Worm (Caenorhabditis elegans) whole organism, young adult: ENCODE data around the gene Y25C1A.6.

Experiments used
- B0336.3 ChIP-seq: fragments of 200-800 bp; sonication (Bioruptor generic); IDR thresholded peaks from 2 replicates; pipeline ENCODE4 v1.3.6; 2022; ENCODE audit warnings: missing genetic modification characterization, missing compliant biosample characterization
- C17E4.6 ChIP-seq: fragments of 200-800 bp; sonication (Bioruptor generic); IDR thresholded peaks from 2 replicates; pipeline ENCODE4 v1.3.6; 2022; ENCODE audit warnings: missing genetic modification reagents, missing genetic modification characterization, missing compliant biosample characterization
- F37B4.10 ChIP-seq: fragments of 200-800 bp; sonication (Bioruptor generic); IDR thresholded peaks from 2 replicates; pipeline ENCODE4 v1.3.6; 2022; ENCODE audit warnings: missing genetic modification characterization, missing compliant biosample characterization
- F57C9.4 ChIP-seq: sonication (generic microtip); optimal IDR thresholded peaks from 2 replicates; lab custom pipeline; 2017; ENCODE audit warnings: mild to moderate bottlenecking, missing genetic modification characterization, missing compliant biosample characterization
- K11D2.4 ChIP-seq: fragments of 200-800 bp; sonication (Bioruptor generic); IDR thresholded peaks from 2 replicates; pipeline ENCODE4 v1.3.6; 2022; ENCODE audit warnings: missing genetic modification reagents, missing genetic modification characterization, missing compliant biosample characterization
- T26A5.8 ChIP-seq: sonication (generic microtip); optimal IDR thresholded peaks from 2 replicates; lab custom pipeline; 2016; ENCODE audit warnings: missing genetic modification characterization, missing compliant biosample characterization
- Y67H2A.10 ChIP-seq: fragments of 200-800 bp; sonication (Bioruptor generic); conservative IDR thresholded peaks from 2 replicates; pipeline ENCODE4 v1.3.6; 2022; ENCODE audit warnings: missing genetic modification reagents, missing genetic modification characterization, missing compliant biosample characterization
- Y95B8A.8 ChIP-seq: fragments of 200-800 bp; sonication (Bioruptor generic); IDR thresholded peaks from 2 replicates; pipeline ENCODE4 v1.3.6; 2022; ENCODE audit warnings: missing genetic modification reagents, missing genetic modification characterization, missing compliant biosample characterization
- ZK185.1 ChIP-seq: sonication (generic microtip); optimal IDR thresholded peaks from 2 replicates; lab custom pipeline; 2016; ENCODE audit warnings: mild to moderate bottlenecking, missing genetic modification characterization, missing compliant biosample characterization; ENCODE audit not compliant: poor library complexity, severe bottlenecking
- akir-1 ChIP-seq: fragments of 200-800 bp; sonication (Bioruptor generic); optimal IDR thresholded peaks from 2 replicates; lab custom pipeline; 2018; ENCODE audit warnings: mild to moderate bottlenecking, missing genetic modification characterization, moderate library complexity, missing compliant biosample characterization
- ama-1 ChIP-seq, 3 experiments: fragments of 150-350 bp in 1 of 3; sonication (generic microtip) in 2 of 3; optimal IDR thresholded peaks; 2 replicates each; lab custom pipeline; 2014 to 2018; ENCODE audit warnings: missing biosample characterization in 2 of 3, missing genetic modification characterization in 2 of 3, missing genetic modification reagents in 2 of 3
- aptf-2 ChIP-seq: fragments of 200-800 bp; sonication (Bioruptor generic); conservative IDR thresholded peaks from 2 replicates; pipeline ENCODE4 v1.3.6; 2022; ENCODE audit warnings: missing genetic modification reagents, missing genetic modification characterization, missing compliant biosample characterization
- aptf-3 ChIP-seq: fragments of 200-800 bp; sonication (Bioruptor generic); IDR thresholded peaks from 2 replicates; pipeline ENCODE4 v1.3.6; 2022; ENCODE audit warnings: missing genetic modification characterization, missing compliant biosample characterization
- athp-1 ChIP-seq: sonication (generic microtip); optimal IDR thresholded peaks from 2 replicates; lab custom pipeline; 2017; ENCODE audit warnings: mild to moderate bottlenecking, missing genetic modification characterization, missing compliant biosample characterization
- ceh-100 ChIP-seq: fragments of 200-800 bp; sonication (Bioruptor generic); IDR thresholded peaks from 2 replicates; pipeline ENCODE4 v1.3.6; 2022; ENCODE audit warnings: missing genetic modification reagents, missing genetic modification characterization, missing compliant biosample characterization
- ceh-40 ChIP-seq: fragments of 200-800 bp; sonication (Bioruptor generic); IDR thresholded peaks from 2 replicates; pipeline ENCODE4 v1.3.6; 2022; ENCODE audit warnings: missing genetic modification characterization, missing compliant biosample characterization
- ceh-58 ChIP-seq: fragments of 200-800 bp; sonication (Bioruptor generic); IDR thresholded peaks from 2 replicates; pipeline ENCODE4 v1.3.6; 2022; ENCODE audit warnings: missing genetic modification characterization, missing compliant biosample characterization
- egrh-3 ChIP-seq: fragments of 200-800 bp; sonication (Bioruptor generic); IDR thresholded peaks from 2 replicates; pipeline ENCODE4 v1.3.6; 2022; ENCODE audit warnings: missing genetic modification reagents, missing genetic modification characterization, missing compliant biosample characterization
- fkh-3 ChIP-seq: sonication (generic microtip); optimal IDR thresholded peaks from 2 replicates; lab custom pipeline; 2016; ENCODE audit warnings: mild to moderate bottlenecking, missing genetic modification characterization, missing compliant biosample characterization
- hsf-1 ChIP-seq: fragments of 200-800 bp; sonication (Bioruptor generic); IDR thresholded peaks from 2 replicates; pipeline ENCODE4 v1.3.6; 2022; ENCODE audit warnings: missing genetic modification reagents, missing genetic modification characterization, missing compliant biosample characterization
- lag-1 ChIP-seq: fragments of 200-800 bp; sonication (Bioruptor generic); IDR thresholded peaks from 2 replicates; pipeline ENCODE4 v1.3.6; 2022; ENCODE audit warnings: missing genetic modification reagents, missing genetic modification characterization, missing compliant biosample characterization
- let-607 ChIP-seq, 2 experiments: fragments of 200-800 bp in 1 of 2; sonication (Bioruptor generic) in 1 of 2; sonication (generic microtip) in 1 of 2; optimal IDR thresholded peaks; 2 replicates each; lab custom pipeline; 2016 to 2018; ENCODE audit warnings: mild to moderate bottlenecking in 2 of 2, missing compliant biosample characterization in 2 of 2, missing genetic modification characterization in 2 of 2, moderate library complexity in 2 of 2, missing genotype in 1 of 2
- madf-3 ChIP-seq: fragments of 200-800 bp; sonication (Bioruptor generic); IDR thresholded peaks from 2 replicates; pipeline ENCODE4 v1.3.6; 2022; ENCODE audit warnings: missing genetic modification reagents, missing genetic modification characterization, missing compliant biosample characterization
- madf-8 ChIP-seq: fragments of 200-800 bp; sonication (Bioruptor generic); conservative IDR thresholded peaks from 2 replicates; pipeline ENCODE4 v1.3.6; 2022; ENCODE audit warnings: missing genetic modification reagents, missing genetic modification characterization, missing compliant biosample characterization
- mcd-1 ChIP-seq: fragments of 200-800 bp; sonication (Bioruptor generic); IDR thresholded peaks from 2 replicates; pipeline ENCODE4 v1.3.6; 2022; ENCODE audit warnings: missing genetic modification reagents, missing genetic modification characterization, missing compliant biosample characterization
- mxl-1 ChIP-seq: sonication (generic microtip); optimal IDR thresholded peaks from 2 replicates; lab custom pipeline; 2016; ENCODE audit warnings: missing genetic modification characterization, missing compliant biosample characterization
- nfya-1 ChIP-seq: sonication (generic microtip); optimal IDR thresholded peaks from 2 replicates; lab custom pipeline; 2017; ENCODE audit warnings: antibody characterized with exemption, missing compliant biosample characterization, missing genetic modification characterization, borderline replicate concordance; ENCODE audit not compliant: insufficient read depth
- nhr-120 ChIP-seq: fragments of 200-800 bp; sonication (Bioruptor generic); IDR thresholded peaks from 2 replicates; pipeline ENCODE4 v1.3.6; 2022; ENCODE audit warnings: missing genetic modification characterization, missing compliant biosample characterization
- nhr-80 ChIP-seq: sonication (generic microtip); optimal IDR thresholded peaks from 2 replicates; lab custom pipeline; 2016; ENCODE audit warnings: missing genetic modification characterization, missing compliant biosample characterization
- pbrm-1 ChIP-seq: fragments of 200-800 bp; sonication (Bioruptor generic); IDR thresholded peaks from 2 replicates; pipeline ENCODE4 v1.3.6; 2022; ENCODE audit warnings: missing genetic modification reagents, missing genetic modification characterization, missing compliant biosample characterization
- rpc-1 ChIP-seq, 2 experiments: fragments of 150-350 bp in 1 of 2; sonication (generic microtip) in 1 of 2; optimal IDR thresholded peaks; 2 replicates each; lab custom pipeline; 2014 to 2018; ENCODE audit warnings: missing biosample characterization in 1 of 2, missing genetic modification characterization in 1 of 2, missing genetic modification reagents in 1 of 2, missing genotype in 1 of 2
- sdz-38 ChIP-seq: sonication (generic microtip); optimal IDR thresholded peaks from 2 replicates; lab custom pipeline; 2016; ENCODE audit warnings: missing genotype, missing genetic modification characterization, missing compliant biosample characterization
- sea-2 ChIP-seq: fragments of 200-800 bp; sonication (Bioruptor generic); IDR thresholded peaks from 2 replicates; pipeline ENCODE4 v1.3.6; 2022; ENCODE audit warnings: missing genetic modification characterization, missing compliant biosample characterization
- snpc-3.4 ChIP-seq: sonication (generic microtip); optimal IDR thresholded peaks from 2 replicates; lab custom pipeline; 2017; ENCODE audit warnings: missing genetic modification characterization, mild to moderate bottlenecking, missing compliant biosample characterization, antibody characterized with exemption, moderate library complexity, missing genotype, missing genetic modification reagents
- tbp1 ChIP-seq: fragments of 200-800 bp; sonication (Bioruptor generic); optimal IDR thresholded peaks from 2 replicates; lab custom pipeline; 2018; ENCODE audit warnings: mild to moderate bottlenecking, missing genetic modification characterization, missing compliant biosample characterization
- tbx-9 ChIP-seq: sonication (generic microtip); optimal IDR thresholded peaks from 2 replicates; lab custom pipeline; 2016; ENCODE audit warnings: borderline replicate concordance, missing genetic modification characterization, inconsistent platforms, missing compliant biosample characterization
- tlf-1 ChIP-seq: fragments of 200-800 bp; sonication (Bioruptor generic); optimal IDR thresholded peaks from 2 replicates; lab custom pipeline; 2018; ENCODE audit warnings: mild to moderate bottlenecking, missing genetic modification characterization, missing compliant biosample characterization
- zim-3 ChIP-seq: sonication (generic microtip); optimal IDR thresholded peaks from 2 replicates; lab custom pipeline; 2017; ENCODE audit warnings: mild to moderate bottlenecking, missing genetic modification characterization, moderate library complexity, missing compliant biosample characterization
- ztf-25 ChIP-seq: fragments of 200-800 bp; sonication (Bioruptor generic); IDR thresholded peaks from 2 replicates; pipeline ENCODE4 v1.3.6; 2022; ENCODE audit warnings: missing genetic modification reagents, missing genetic modification characterization, missing compliant biosample characterization
- ztf-26 ChIP-seq: sonication (generic microtip); optimal IDR thresholded peaks from 2 replicates; lab custom pipeline; 2017; ENCODE audit warnings: missing genetic modification characterization, missing compliant biosample characterization

The Y25C1A.6 gene

ce11 chrII:3066401-3066800 lies 5.5 kb downstream of the Y25C1A.6 start:
- TF ChIP-seq tbx-9 (tag; lab: Kevin White, UChicago) (no peak), Y67H2A.10 (no peak), fkh-3 (no peak), ZK185.1 (tag; lab: Kevin White, UChicago) (no peak), K11D2.4 (no peak), madf-8 (no peak), pbrm-1 (no peak), mcd-1 (GFP tag; lab: Robert Waterston, UW) (no peak), snpc-3.4 (tag; lab: Kevin White, UChicago) (no peak), nhr-120 (GFP tag; lab: Robert Waterston, UW) (no peak), egrh-3 (GFP tag; lab: Robert Waterston, UW) (no peak), C17E4.6 (GFP tag; lab: Robert Waterston, UW) (no peak), athp-1 (tag; lab: Kevin White, UChicago) (no peak), tlf-1 (GFP tag; lab: Kevin White, UChicago) (no peak), ama-1 (optimal IDR thresholded peaks at IDR 0.05; lab: Kevin White, UChicago) (no peak), ama-1 (GFP tag; optimal IDR thresholded peaks at IDR 0.05; lab: Kevin White, UChicago) (no peak)

ce11 chrII:3067447-3067846 lies 6.6 kb downstream of the Y25C1A.6 start:
- TF ChIP-seq zim-3 (tag; lab: Kevin White, UChicago) (no peak), madf-3 (GFP tag; lab: Robert Waterston, UW) (no peak), Y95B8A.8 (GFP tag; lab: Robert Waterston, UW) (no peak), hsf-1 (no peak), ztf-25 (GFP tag; lab: Robert Waterston, UW) (no peak), snpc-3.4 (tag; lab: Kevin White, UChicago) (no peak), nfya-1 (no peak), rpc-1 (optimal IDR thresholded peaks at IDR 0.05; lab: Kevin White, UChicago) (no peak), rpc-1 (tag; optimal IDR thresholded peaks at IDR 0.05; lab: Kevin White, UChicago) (no peak), ceh-40 (no peak), T26A5.8 (tag; lab: Kevin White, UChicago) (no peak), nhr-80 (tag; lab: Kevin White, UChicago) (no peak), ceh-58 (GFP tag; lab: Robert Waterston, UW) (no peak), F37B4.10 (GFP tag; lab: Robert Waterston, UW) (no peak), B0336.3 (GFP tag; lab: Robert Waterston, UW) (no peak), aptf-3 (GFP tag; lab: Robert Waterston, UW) (no peak), ceh-100 (GFP tag; lab: Robert Waterston, UW) (no peak), lag-1 (GFP tag; lab: Robert Waterston, UW) (no peak)
- TF ChIP-seq, all 124 proteins: peak for 0

ce11 chrII:3067896-3068295 lies 7.0 kb downstream of the Y25C1A.6 start:
- TF ChIP-seq mxl-1 (tag; lab: Kevin White, UChicago) (no peak), ceh-58 (GFP tag; lab: Robert Waterston, UW) (no peak), sea-2 (GFP tag; lab: Robert Waterston, UW) (no peak), F57C9.4 (tag; lab: Kevin White, UChicago) (no peak)

ce11 chrII:3068646-3069045 lies 7.8 kb downstream of the Y25C1A.6 start:
- TF ChIP-seq aptf-2: no peak
- TF ChIP-seq ztf-26 (tag; lab: Kevin White, UChicago): no peak
- TF ChIP-seq tbp1 (GFP tag; lab: Kevin White, UChicago): no peak
- no peak for TF ChIP-seq tbx-9 (tag; lab: Kevin White, UChicago)
- no peak for TF ChIP-seq akir-1 (GFP tag; lab: Kevin White, UChicago)
- TF ChIP-seq let-607 (tag; optimal IDR thresholded peaks at IDR 0.05; lab: Kevin White, UChicago): no peak
- TF ChIP-seq sdz-38 (tag; lab: Kevin White, UChicago): no peak
